Worm (Caenorhabditis elegans) whole organism, mixed stage, embryonic: Measurements from ENCODE around the gene ssu-1.

ENCODE experiments used
- ceh-83 ChIP-seq: fragments of 200-800 bp; sonication (Bioruptor generic); optimal IDR thresholded peaks from 2 replicates; lab custom pipeline; 2018; ENCODE audit warnings: mild to moderate bottlenecking, missing genetic modification characterization, missing compliant biosample characterization
- ces-1 ChIP-seq: fragments of 150-350 bp; optimal IDR thresholded peaks from 2 replicates; lab custom pipeline; 2014; ENCODE audit warnings: missing biosample characterization, missing genetic modification reagents, missing genetic modification characterization
- elt-1 ChIP-seq: sonication (generic microtip); optimal IDR thresholded peaks from 2 replicates; lab custom pipeline; 2017; ENCODE audit warnings: missing genetic modification characterization, mild to moderate bottlenecking, missing compliant biosample characterization, antibody characterized with exemption, moderate library complexity, borderline replicate concordance; ENCODE audit not compliant: insufficient read depth
- elt-3 ChIP-seq: fragments of 150-350 bp; optimal IDR thresholded peaks from 2 replicates; lab custom pipeline; 2014; ENCODE audit warnings: missing biosample characterization, missing genetic modification characterization
- lsy-2 ChIP-seq: fragments of 150-350 bp; optimal IDR thresholded peaks from 2 replicates; lab custom pipeline; 2014; ENCODE audit warnings: missing biosample characterization, missing genetic modification characterization
- mab-5 ChIP-seq: fragments of 150-350 bp; optimal IDR thresholded peaks from 2 replicates; lab custom pipeline; 2014; ENCODE audit warnings: missing biosample characterization, missing genetic modification characterization
- nhr-28 ChIP-seq: fragments of 150-350 bp; optimal IDR thresholded peaks from 2 replicates; lab custom pipeline; 2014; ENCODE audit warnings: missing biosample characterization, missing genetic modification characterization
- pha-4 ChIP-seq: fragments of 150-350 bp; optimal IDR thresholded peaks from 2 replicates; lab custom pipeline; 2018; ENCODE audit warnings: missing biosample characterization, missing genetic modification reagents, missing genetic modification characterization
- snpc-4 ChIP-seq: fragments of 150-350 bp; optimal IDR thresholded peaks from 2 replicates; lab custom pipeline; 2014; ENCODE audit warnings: missing biosample characterization, missing genetic modification characterization
- unc-39 ChIP-seq: fragments of 150-350 bp; optimal IDR thresholded peaks from 2 replicates; lab custom pipeline; 2014; ENCODE audit warnings: missing biosample characterization, missing genetic modification characterization
- unc-62 ChIP-seq: fragments of 150-350 bp; optimal IDR thresholded peaks from 2 replicates; lab custom pipeline; 2014; ENCODE audit warnings: missing biosample characterization, missing genetic modification reagents, missing genetic modification characterization
- zip-8 ChIP-seq: fragments of 150-350 bp; optimal IDR thresholded peaks from 2 replicates; lab custom pipeline; 2014; ENCODE audit warnings: missing biosample characterization, missing genetic modification characterization

ce11 chrV:20165808-20166207, 32.7 kb upstream of the ssu-1 start:
- no peak for TF ChIP-seq mab-5 (tag; lab: Kevin White, UChicago)
- no peak for TF ChIP-seq zip-8 (tag; lab: Kevin White, UChicago)
- TF ChIP-seq snpc-4 (tag; lab: Kevin White, UChicago), result no peak
- TF ChIP-seq pha-4 (tag; lab: Kevin White, UChicago), result no peak
- TF ChIP-seq elt-1 (tag; lab: Kevin White, UChicago), result no peak
- TF ChIP-seq unc-62 (GFP tag; lab: Kevin White, UChicago), result no peak
- TF ChIP-seq ces-1 (GFP tag; lab: Kevin White, UChicago), result no peak
- TF ChIP-seq unc-39, result no peak
- TF ChIP-seq lsy-2 (tag; lab: Kevin White, UChicago), result no peak
- TF ChIP-seq ceh-83 (GFP tag; lab: Kevin White, UChicago), result no peak
- TF ChIP-seq nhr-28 (tag; lab: Kevin White, UChicago), result no peak
- TF ChIP-seq elt-3 (tag; lab: Kevin White, UChicago), result no peak
